Worm (Caenorhabditis elegans): ENCODE data around the gene pro-1.

The pro-1 gene

DNA sequence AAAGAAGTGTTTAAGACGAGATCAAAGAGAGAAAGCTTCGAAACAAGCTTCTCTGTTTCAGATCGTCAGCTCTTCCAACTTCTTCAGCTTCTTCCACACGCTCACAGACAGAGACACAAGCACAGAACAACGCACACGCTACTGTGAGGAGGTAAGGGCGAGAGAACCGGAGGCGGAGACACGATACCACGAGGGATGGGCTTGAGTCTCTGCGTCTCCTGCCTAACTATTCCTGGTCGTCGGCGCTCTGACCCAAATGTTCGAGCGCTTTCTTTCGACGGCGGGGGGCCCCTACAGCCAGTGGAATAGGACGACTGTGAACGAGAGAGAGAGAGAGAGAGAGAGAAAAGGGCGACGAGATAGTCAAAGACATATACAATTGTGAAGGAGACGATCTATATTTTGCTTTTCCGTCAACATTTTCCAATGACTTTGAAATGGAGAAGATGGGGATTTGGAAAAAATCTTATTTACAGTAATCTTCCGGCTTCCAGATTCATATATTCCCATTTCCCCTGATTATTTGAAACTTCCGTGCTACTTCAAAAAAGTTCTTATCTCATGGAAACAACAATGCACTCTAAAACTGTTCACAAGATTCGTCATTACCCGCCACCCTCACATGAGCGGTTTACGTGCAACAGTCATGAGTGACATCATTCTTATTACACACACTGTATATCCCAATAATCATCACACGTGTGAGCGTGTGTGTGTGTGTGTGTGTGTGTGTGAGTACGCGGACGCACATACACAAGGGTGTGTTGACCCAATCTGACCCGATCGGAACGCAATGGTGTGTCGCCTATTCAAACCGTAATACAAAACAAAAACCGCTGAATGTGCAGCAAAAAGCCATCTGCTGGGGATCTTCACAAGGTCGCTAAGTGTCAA, 7.2 kb upstream of the pro-1 start (continued):
- peak; percentile 2 for TF ChIP-seq gmeb-2 (tag; optimal IDR thresholded peaks at IDR 0.05)
- TF ChIP-seq ceh-34 (tag; optimal IDR thresholded peaks at IDR 0.05): peak; percentile 92
- peak; percentile 11 for TF ChIP-seq pha-4 (tag; optimal IDR thresholded peaks at IDR 0.05)
- no peak for TF ChIP-seq fkh-6 (tag; optimal IDR thresholded peaks at IDR 0.05)
- TF ChIP-seq pat-9 (tag; optimal IDR thresholded peaks at IDR 0.05): no peak
- TF ChIP-seq lim-6 (tag; optimal IDR thresholded peaks at IDR 0.05): no peak
- TF ChIP-seq ref-2 (tag; optimal IDR thresholded peaks at IDR 0.05): peak; percentile 90
- TF ChIP-seq dmd-4 (tag; optimal IDR thresholded peaks at IDR 0.05; ENCODE audit: borderline replicate concordance): no peak
- TF ChIP-seq tbx-2 (tag; optimal IDR thresholded peaks at IDR 0.05): peak; percentile 62
- no peak for TF ChIP-seq ahr-1 (tag; optimal IDR thresholded peaks at IDR 0.05)
- no peak for TF ChIP-seq ceh-48 (tag; optimal IDR thresholded peaks at IDR 0.05)
- TF ChIP-seq nhr-11 (tag; optimal IDR thresholded peaks at IDR 0.05): no peak
- no peak for TF ChIP-seq Y22D7AL.16 (tag; optimal IDR thresholded peaks at IDR 0.05)
- no peak for TF ChIP-seq eyg-1 (tag; optimal IDR thresholded peaks at IDR 0.05)
- TF ChIP-seq C38D4.7 (GFP tag; optimal IDR thresholded peaks at IDR 0.05): no peak
- TF ChIP-seq ceh-45 (GFP tag; IDR thresholded peaks at IDR 0.05): no peak
- peak; percentile 70 for TF ChIP-seq unc-42 (tag; optimal IDR thresholded peaks at IDR 0.05)
- TF ChIP-seq K09A11.1 (tag; optimal IDR thresholded peaks at IDR 0.05; ENCODE audit: insufficient read depth): peak; percentile 15
- peak; percentile 18 for TF ChIP-seq madf-2 (tag; optimal IDR thresholded peaks at IDR 0.05)
- no peak for TF ChIP-seq hlh-8 (tag; optimal IDR thresholded peaks at IDR 0.05)
- TF ChIP-seq ceh-19 (GFP tag; optimal IDR thresholded peaks at IDR 0.05): no peak
- no peak for TF ChIP-seq pag-3 (tag; optimal IDR thresholded peaks at IDR 0.05; ENCODE audit: borderline replicate concordance)
- peak; percentile 5 for TF ChIP-seq ztf-16 (tag; optimal IDR thresholded peaks at IDR 0.05)
- peak; percentile 28 for TF ChIP-seq unc-55 (GFP tag; optimal IDR thresholded peaks at IDR 0.05)
- no peak for TF ChIP-seq ceh-2 (tag; optimal IDR thresholded peaks at IDR 0.05)
- no peak for TF ChIP-seq hlh-6 (tag; optimal IDR thresholded peaks at IDR 0.05)
- TF ChIP-seq ets-4 (tag; optimal IDR thresholded peaks at IDR 0.05): peak; percentile 76
- no peak for TF ChIP-seq fkh-10 (GFP tag; optimal IDR thresholded peaks at IDR 0.05)
- no peak for TF ChIP-seq hlh-15 (tag; optimal IDR thresholded peaks at IDR 0.05)
- TF ChIP-seq T23F11.4 (GFP tag; optimal IDR thresholded peaks at IDR 0.05): peak; percentile 30
- peak; percentile 53 for TF ChIP-seq mec-3 (tag; optimal IDR thresholded peaks at IDR 0.05; ENCODE audit: borderline replicate concordance)
- no peak for TF ChIP-seq unc-86 (tag; optimal IDR thresholded peaks at IDR 0.05)
- TF ChIP-seq lin-11 (tag; optimal IDR thresholded peaks at IDR 0.05): no peak
- TF ChIP-seq sox-4 (tag; optimal IDR thresholded peaks at IDR 0.05): no peak
- no peak for TF ChIP-seq ceh-24 (tag; optimal IDR thresholded peaks at IDR 0.05)
- TF ChIP-seq ama-1 (optimal IDR thresholded peaks at IDR 0.05): peak; percentile 88
- peak; percentile 94 for TF ChIP-seq nfya-1 (tag; optimal IDR thresholded peaks at IDR 0.05)
- TF ChIP-seq zip-5 (tag; optimal IDR thresholded peaks at IDR 0.05): no peak
- peak; percentile 38; the same call in 1 of the 2 replicates for TF ChIP-seq unc-3 (GFP tag; conservative IDR thresholded peaks at IDR 0.05)
- TF ChIP-seq unc-3 (tag; optimal IDR thresholded peaks at IDR 0.05): no peak
- TF ChIP-seq che-1 (tag; optimal IDR thresholded peaks at IDR 0.05): no peak
- TF ChIP-seq ceh-31 (tag; optimal IDR thresholded peaks at IDR 0.05): peak; percentile 81
- no peak for TF ChIP-seq K02D7.2 (tag; optimal IDR thresholded peaks at IDR 0.05)
- TF ChIP-seq dve-1 (tag; optimal IDR thresholded peaks at IDR 0.05): peak; percentile 37
- no peak for TF ChIP-seq ttx-3 (tag; optimal IDR thresholded peaks at IDR 0.05)
- TF ChIP-seq tbx-7 (tag; optimal IDR thresholded peaks at IDR 0.05): no peak
- TF ChIP-seq fax-1 (tag; optimal IDR thresholded peaks at IDR 0.05): no peak
- TF ChIP-seq ceh-9 (tag; optimal IDR thresholded peaks at IDR 0.05): no peak
- peak; percentile 6 for TF ChIP-seq C08G9.2 (tag; optimal IDR thresholded peaks at IDR 0.05)
- TF ChIP-seq ceh-22 (tag; optimal IDR thresholded peaks at IDR 0.05): no peak
